Fruit fly (Drosophila melanogaster) whole organism, embryonic: ENCODE measurements around the gene CG7607.

ENCODE experiments used
- Bgb ChIP-seq: fragments of 200-800 bp; sonication (Bioruptor generic); IDR thresholded peaks from 2 replicates; pipeline ENCODE4 v1.3.6; 2022; ENCODE audit warnings: missing biosample characterization, missing genetic modification characterization; ENCODE audit not compliant: partially characterized antibody
- CG12942 ChIP-seq: fragments of 200-800 bp; sonication (Bioruptor generic); optimal IDR thresholded peaks from 3 replicates; lab custom pipeline; 2016; ENCODE audit warnings: missing biosample characterization, missing genetic modification characterization
- CG13296 ChIP-seq: fragments of 200-800 bp; sonication (Bioruptor generic); optimal IDR thresholded peaks from 3 replicates; lab custom pipeline; 2018; ENCODE audit warnings: missing biosample characterization, mild to moderate bottlenecking, missing genetic modification characterization
- CG14014 ChIP-seq: fragments of 200-800 bp; sonication (Bioruptor generic); IDR thresholded peaks from 2 replicates; pipeline ENCODE4 v1.3.6; 2022; ENCODE audit warnings: missing biosample characterization, missing genetic modification characterization
- CG14441 ChIP-seq: fragments of 200-800 bp; sonication (Bioruptor generic); IDR thresholded peaks from 2 replicates; pipeline ENCODE4 v1.3.6; 2022; ENCODE audit warnings: missing biosample characterization, missing genetic modification characterization
- CG15011 ChIP-seq: fragments of 200-800 bp; sonication (Bioruptor generic); optimal IDR thresholded peaks from 3 replicates; lab custom pipeline; 2018; ENCODE audit warnings: missing biosample characterization, mild to moderate bottlenecking, missing genetic modification characterization
- CG15073 ChIP-seq: fragments of 200-800 bp; sonication (Bioruptor generic); optimal IDR thresholded peaks from 2 replicates; lab custom pipeline; 2016; ENCODE audit warnings: missing biosample characterization, missing genetic modification characterization
- CG1529 ChIP-seq: fragments of 200-800 bp; sonication (Bioruptor generic); optimal IDR thresholded peaks from 3 replicates; lab custom pipeline; 2018; ENCODE audit warnings: missing biosample characterization, missing genetic modification characterization
- CG15479 ChIP-seq: fragments of 200-800 bp; sonication (Bioruptor generic); optimal IDR thresholded peaks from 3 replicates; lab custom pipeline; 2019; ENCODE audit warnings: missing biosample characterization, mild to moderate bottlenecking, missing genetic modification characterization, moderate library complexity
- CG15601 ChIP-seq: fragments of 200-800 bp; sonication (Bioruptor generic); optimal IDR thresholded peaks from 3 replicates; lab custom pipeline; 2019; ENCODE audit warnings: missing biosample characterization, mild to moderate bottlenecking, missing genetic modification characterization, moderate library complexity
- CG1603 ChIP-seq: fragments of 200-800 bp; sonication (Bioruptor generic); optimal IDR thresholded peaks from 2 replicates; lab custom pipeline; 2019; ENCODE audit warnings: missing biosample characterization, mild to moderate bottlenecking, missing genetic modification characterization, moderate library complexity
- CG4820 ChIP-seq: fragments of 200-800 bp; sonication (Bioruptor generic); optimal IDR thresholded peaks from 3 replicates; lab custom pipeline; 2016; ENCODE audit warnings: missing biosample characterization, missing genetic modification characterization
- CG8388 ChIP-seq: fragments of 200-800 bp; sonication (Bioruptor generic); optimal IDR thresholded peaks from 2 replicates; lab custom pipeline; 2019; ENCODE audit warnings: missing biosample characterization, mild to moderate bottlenecking, missing genetic modification characterization, moderate library complexity
- D19B ChIP-seq: fragments of 200-800 bp; sonication (Bioruptor generic); optimal IDR thresholded peaks from 2 replicates; lab custom pipeline; 2017; ENCODE audit warnings: missing biosample characterization, mild to moderate bottlenecking, missing genetic modification characterization
- Doc3 ChIP-seq: fragments of 200-800 bp; sonication (Bioruptor generic); IDR thresholded peaks from 3 replicates; pipeline ENCODE4 v1.3.6; 2022; ENCODE audit warnings: missing biosample characterization, missing genetic modification characterization; ENCODE audit not compliant: partially characterized antibody
- E2f2 ChIP-seq: fragments of 200-800 bp; sonication (Bioruptor generic); IDR thresholded peaks from 2 replicates; pipeline ENCODE4 v1.3.6; 2022; ENCODE audit warnings: missing biosample characterization, missing genetic modification characterization
- Fer1 ChIP-seq: fragments of 200-800 bp; sonication (Bioruptor generic); optimal IDR thresholded peaks from 2 replicates; lab custom pipeline; 2017; ENCODE audit warnings: missing biosample characterization, mild to moderate bottlenecking, missing genetic modification characterization
- Gsc ChIP-seq: fragments of 200-800 bp; sonication (Bioruptor generic); IDR thresholded peaks from 2 replicates; pipeline ENCODE4 v1.3.6; 2022; ENCODE audit warnings: missing biosample characterization, missing genetic modification characterization
- Mrtf ChIP-seq: fragments of 200-800 bp; sonication (Bioruptor generic); IDR thresholded peaks from 3 replicates; pipeline ENCODE4 v1.3.6; 2022; ENCODE audit warnings: missing biosample characterization, missing genetic modification characterization
- NK7.1 ChIP-seq: fragments of 200-800 bp; sonication (Bioruptor generic); optimal IDR thresholded peaks from 3 replicates; lab custom pipeline; 2016; ENCODE audit warnings: missing biosample characterization, missing genetic modification characterization
- Neu2 ChIP-seq: fragments of 200-800 bp; sonication (Bioruptor generic); optimal IDR thresholded peaks from 3 replicates; lab custom pipeline; 2016; ENCODE audit warnings: missing biosample characterization, missing genetic modification characterization, borderline replicate concordance
- Ravus ChIP-seq: fragments of 200-800 bp; sonication (Bioruptor generic); IDR thresholded peaks from 2 replicates; pipeline ENCODE4 v1.3.6; 2022; ENCODE audit warnings: missing biosample characterization, missing genetic modification characterization
- Scr ChIP-seq: fragments of 200-800 bp; sonication (Bioruptor generic); IDR thresholded peaks from 2 replicates; pipeline ENCODE4 v1.3.6; 2022; ENCODE audit warnings: missing biosample characterization, missing genetic modification characterization; ENCODE audit not compliant: partially characterized antibody
- Tbp ChIP-seq: fragments of >200 bp; optimal IDR thresholded peaks from 2 replicates; lab custom pipeline; 2018; ENCODE audit warnings: missing biosample characterization, missing genetic modification characterization
- amos ChIP-seq: fragments of 200-800 bp; sonication (Bioruptor generic); IDR thresholded peaks from 2 replicates; pipeline ENCODE4 v1.3.6; 2022; ENCODE audit warnings: missing biosample characterization, missing genetic modification characterization; ENCODE audit not compliant: partially characterized antibody
- btn ChIP-seq: fragments of 200-800 bp; sonication (Bioruptor generic); optimal IDR thresholded peaks from 2 replicates; lab custom pipeline; 2016; ENCODE audit warnings: missing biosample characterization, missing genetic modification characterization
- cato ChIP-seq: fragments of 200-800 bp; sonication (Bioruptor generic); optimal IDR thresholded peaks from 2 replicates; lab custom pipeline; 2016; ENCODE audit warnings: missing biosample characterization, missing genetic modification characterization, borderline replicate concordance
- cg ChIP-seq: fragments of 200-800 bp; sonication (Bioruptor generic); optimal IDR thresholded peaks from 3 replicates; lab custom pipeline; 2019; ENCODE audit warnings: missing biosample characterization, mild to moderate bottlenecking, missing genetic modification characterization, moderate library complexity
- crol ChIP-seq: fragments of 200-800 bp; sonication (Bioruptor generic); IDR thresholded peaks from 2 replicates; pipeline ENCODE4 v1.3.6; 2022; ENCODE audit warnings: missing biosample characterization, missing genetic modification characterization
- disco-r ChIP-seq: fragments of 200-800 bp; sonication (Bioruptor generic); optimal IDR thresholded peaks from 2 replicates; lab custom pipeline; 2016; ENCODE audit warnings: missing biosample characterization, missing genetic modification characterization
- dpn ChIP-seq, 2 experiments: fragments of 200-800 bp; sonication (Bioruptor generic); optimal IDR thresholded peaks; 3 replicates each; lab custom pipeline; 2016; ENCODE audit warnings: missing biosample characterization in 2 of 2, missing genetic modification characterization in 2 of 2
- fd102C ChIP-seq: fragments of 200-800 bp; sonication (Bioruptor generic); optimal IDR thresholded peaks from 2 replicates; lab custom pipeline; 2018; ENCODE audit warnings: missing biosample characterization, mild to moderate bottlenecking, missing genetic modification characterization, moderate library complexity
- gfzf ChIP-seq: fragments of 200-800 bp; sonication (Bioruptor generic); optimal IDR thresholded peaks from 2 replicates; lab custom pipeline; 2016; ENCODE audit warnings: missing biosample characterization, mild to moderate bottlenecking, missing genetic modification characterization, moderate library complexity
- ham ChIP-seq: fragments of 200-800 bp; sonication (Bioruptor generic); IDR thresholded peaks from 2 replicates; pipeline ENCODE4 v1.3.6; 2022; ENCODE audit warnings: missing biosample characterization, missing genetic modification characterization
- kay ChIP-seq: fragments of 200-800 bp; sonication (Bioruptor generic); optimal IDR thresholded peaks from 2 replicates; lab custom pipeline; 2016; ENCODE audit warnings: missing biosample characterization, missing genetic modification characterization
- knrl ChIP-seq: fragments of 200-800 bp; sonication (Bioruptor generic); IDR thresholded peaks from 3 replicates; pipeline ENCODE4 v1.3.6; 2022; ENCODE audit warnings: missing biosample characterization, missing genetic modification characterization; ENCODE audit not compliant: partially characterized antibody
- nau ChIP-seq: fragments of 200-800 bp; sonication (Bioruptor generic); optimal IDR thresholded peaks from 3 replicates; lab custom pipeline; 2017; ENCODE audit warnings: missing biosample characterization, mild to moderate bottlenecking, missing genetic modification characterization, missing genetic modification reagents
- oc ChIP-seq: fragments of 200-800 bp; sonication (Bioruptor generic); optimal IDR thresholded peaks from 2 replicates; lab custom pipeline; 2018; ENCODE audit warnings: missing biosample characterization, mild to moderate bottlenecking, missing genetic modification characterization, moderate library complexity
- rib ChIP-seq: fragments of 200-800 bp; sonication (Bioruptor generic); IDR thresholded peaks from 2 replicates; pipeline ENCODE4 v1.3.6; 2022; ENCODE audit warnings: missing biosample characterization, missing genetic modification characterization
- ro ChIP-seq: fragments of 200-800 bp; sonication (Bioruptor generic); IDR thresholded peaks from 2 replicates; pipeline ENCODE4 v1.3.6; 2022; ENCODE audit warnings: missing biosample characterization, missing genetic modification characterization
- slbo ChIP-seq: fragments of 200-800 bp; sonication (Bioruptor generic); IDR thresholded peaks from 2 replicates; pipeline ENCODE4 v1.3.6; 2022; ENCODE audit warnings: missing biosample characterization, missing genetic modification characterization
- slp2 ChIP-seq: fragments of 200-800 bp; sonication (Bioruptor generic); optimal IDR thresholded peaks from 2 replicates; lab custom pipeline; 2016; ENCODE audit warnings: missing biosample characterization, missing genetic modification characterization
- sna ChIP-seq: fragments of 200-800 bp; sonication (Bioruptor generic); IDR thresholded peaks from 2 replicates; pipeline ENCODE4 v1.3.6; 2022; ENCODE audit warnings: missing biosample characterization, missing genetic modification characterization; ENCODE audit not compliant: partially characterized antibody
- ssp ChIP-seq: fragments of 200-800 bp; sonication (Bioruptor generic); IDR thresholded peaks from 2 replicates; pipeline ENCODE4 v1.3.6; 2022; ENCODE audit warnings: missing biosample characterization, missing genetic modification characterization
- sug ChIP-seq: fragments of 200-800 bp; optimal IDR thresholded peaks from 2 replicates; lab custom pipeline; 2019; ENCODE audit warnings: missing biosample characterization, mild to moderate bottlenecking, missing genetic modification characterization, moderate library complexity
- ttk ChIP-seq: fragments of 200-800 bp; sonication (Bioruptor generic); IDR thresholded peaks from 2 replicates; pipeline ENCODE4 v2.1.2; 2022; ENCODE audit warnings: missing biosample characterization, missing genetic modification characterization
- tup ChIP-seq: fragments of 200-800 bp; sonication (Bioruptor generic); optimal IDR thresholded peaks from 2 replicates; lab custom pipeline; 2016; ENCODE audit warnings: missing biosample characterization, mild to moderate bottlenecking, missing genetic modification characterization, moderate library complexity
- usp ChIP-seq: fragments of >200 bp; optimal IDR thresholded peaks from 2 replicates; lab custom pipeline; 2017; ENCODE audit warnings: missing biosample characterization, missing genetic modification characterization
- zfh1 ChIP-seq: fragments of 200-800 bp; sonication (Bioruptor generic); IDR thresholded peaks from 3 replicates; pipeline ENCODE4 v1.3.6; 2022; ENCODE audit warnings: missing biosample characterization, missing genetic modification characterization

CG7607 gene

DNA sequence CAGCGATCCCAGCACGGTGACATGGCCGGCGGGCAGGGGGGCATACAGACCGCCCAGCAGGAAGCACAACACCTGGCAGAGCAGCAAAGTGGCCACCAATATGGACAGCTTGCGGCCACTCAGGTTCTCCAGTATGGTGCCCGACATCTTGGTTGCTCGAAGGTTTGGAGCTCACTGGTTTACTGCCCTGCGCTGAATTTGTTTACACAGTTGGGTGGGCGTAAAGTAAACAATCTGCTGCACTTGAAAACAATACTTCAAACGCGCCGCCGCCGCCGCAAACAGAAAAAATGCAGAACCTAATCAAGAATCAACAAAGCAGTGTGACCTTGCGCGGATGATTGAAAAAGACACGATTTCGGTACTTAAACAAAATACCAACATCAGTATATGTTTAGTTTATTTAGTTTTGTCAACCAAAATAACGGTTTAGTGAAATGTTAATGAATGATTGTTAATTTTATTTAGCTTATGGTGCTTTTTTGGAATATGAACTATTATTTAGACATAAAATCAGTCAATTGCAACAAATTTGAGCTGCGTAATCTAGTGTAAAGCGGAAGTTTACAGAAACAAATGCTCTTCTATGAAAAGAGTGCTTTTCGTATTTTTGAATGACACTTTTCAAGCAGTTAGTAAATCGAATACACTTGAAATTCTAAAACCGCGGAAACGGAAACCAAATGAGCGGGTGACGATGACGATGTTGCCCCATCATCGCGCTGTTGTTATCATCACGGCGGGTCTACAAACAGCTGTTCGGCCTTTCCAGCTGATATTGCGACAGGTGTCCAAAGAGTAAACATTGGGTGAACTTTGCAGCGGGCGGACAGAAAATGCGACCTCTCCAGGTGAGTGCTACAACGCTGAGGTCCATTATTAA is 29.9 kb upstream of the CG7607 start, which contains the start of the genes wls and Adck5 (continued):
- TF ChIP-seq D19B (GFP tag; lab: Kevin White, UChicago) (no peak), CG12942 (no peak), slp2 (GFP tag; lab: Kevin White, UChicago) (no peak), Ravus (no peak), CG15601 (tag; lab: Kevin White, UChicago) (no peak), cato (GFP tag; lab: Kevin White, UChicago) (no peak), kay (peak; percentile 10), Neu2 (GFP tag; lab: Kevin White, UChicago) (no peak), CG1603 (tag; lab: Kevin White, UChicago) (peak; percentile 57), Doc3 (GFP tag; lab: Robert Waterston, UW) (no peak), CG4820 (no peak), tup (GFP tag; lab: Kevin White, UChicago) (no peak), rib (GFP tag; lab: Robert Waterston, UW) (no peak), Bgb (GFP tag; lab: Robert Waterston, UW) (peak; percentile 24; the same call in 1 of the 2 replicates), CG14014 (GFP tag; lab: Robert Waterston, UW) (peak; percentile 20; the same call in 1 of the 2 replicates), usp (no peak), gfzf (GFP tag; lab: Kevin White, UChicago) (peak; percentile 83), sug (tag; lab: Kevin White, UChicago) (no peak), Tbp (no peak), NK7.1 (GFP tag; lab: Kevin White, UChicago) (no peak), nau (GFP tag; lab: Kevin White, UChicago) (no peak), amos (no peak), CG14441 (GFP tag; lab: Robert Waterston, UW) (no peak), knrl (no peak), CG15073 (no peak), ro (no peak), CG8388 (peak; percentile 23), E2f2 (no peak; the same call in 1 of the 2 replicates), CG13296 (peak; percentile 70), btn (GFP tag; lab: Kevin White, UChicago) (peak; percentile 20), disco-r (GFP tag; lab: Kevin White, UChicago) (no peak), fd102C (GFP tag; lab: Kevin White, UChicago) (no peak), CG15479 (GFP tag; lab: Kevin White, UChicago) (no peak), cg (GFP tag; lab: Kevin White, UChicago) (no peak), dpn (GFP tag; optimal IDR thresholded peaks at IDR 0.05; lab: Kevin White, UChicago) (peak; percentile 9 to 57), oc (tag; lab: Kevin White, UChicago) (no peak), Fer1 (GFP tag; lab: Kevin White, UChicago) (no peak), Scr (GFP tag; lab: Robert Waterston, UW) (no peak; the same call in 1 of the 2 replicates), slbo (GFP tag; lab: Robert Waterston, UW) (no peak), Gsc (GFP tag; lab: Robert Waterston, UW) (no peak), zfh1 (peak; percentile 40; the same call in 1 of the 3 replicates), sna (GFP tag; lab: Robert Waterston, UW) (peak; percentile 31; the same call in 1 of the 2 replicates), CG1529 (GFP tag; lab: Kevin White, UChicago) (peak; percentile 21), ham (GFP tag; lab: Robert Waterston, UW) (no peak), ssp (GFP tag; lab: Robert Waterston, UW) (no peak), crol (no peak), Mrtf (GFP tag; lab: Robert Waterston, UW) (no peak), ttk (GFP tag; lab: Robert Waterston, UW) (no peak), CG15011 (peak; percentile 61)
